Worm (Caenorhabditis elegans): ENCODE data around the gene epc-1.
A peak's percentile ranks its signal among the peaks of the same experiment; 100 is the strongest.

Gene epc-1

ce11 chrIII:12558097-12558594 is 50.2 kb downstream of the epc-1 start (continued):
- TF ChIP-seq mxl-2 (GFP tag; conservative IDR thresholded peaks at IDR 0.05), result no peak
- TF ChIP-seq ctbp-1 (GFP tag; IDR thresholded peaks at IDR 0.05), result peak; percentile 79
- TF ChIP-seq snpc-4 (tag; optimal IDR thresholded peaks at IDR 0.05), result no peak
- TF ChIP-seq ceh-44 (GFP tag; IDR thresholded peaks at IDR 0.05), result no peak
- no peak for TF ChIP-seq nhr-76 (tag; optimal IDR thresholded peaks at IDR 0.05)
- TF ChIP-seq unc-39 (tag; optimal IDR thresholded peaks at IDR 0.05), result no peak
- TF ChIP-seq T20F7.1 (GFP tag; optimal IDR thresholded peaks at IDR 0.05), result no peak
- TF ChIP-seq ces-1 (GFP tag; optimal IDR thresholded peaks at IDR 0.05), result no peak
- no peak for TF ChIP-seq nhr-77 (tag; optimal IDR thresholded peaks at IDR 0.05)
- peak; percentile 74 for TF ChIP-seq hmg-1.1 (GFP tag; IDR thresholded peaks at IDR 0.05)
- no peak for TF ChIP-seq vab-7 (GFP tag; IDR thresholded peaks at IDR 0.05)
- TF ChIP-seq nhr-42 (GFP tag; IDR thresholded peaks at IDR 0.05), result no peak
- no peak for TF ChIP-seq mdt-29 (GFP tag; IDR thresholded peaks at IDR 0.05)
- peak; percentile 15 for TF ChIP-seq nhr-102 (tag; optimal IDR thresholded peaks at IDR 0.05)
- TF ChIP-seq mdl-1 (tag; optimal IDR thresholded peaks at IDR 0.05), result peak in 1 of 2 experiments; percentile 72
- TF ChIP-seq ceh-20 (GFP tag; IDR thresholded peaks at IDR 0.05), result no peak
- TF ChIP-seq daf-8 (GFP tag; IDR thresholded peaks at IDR 0.05), result no peak
- TF ChIP-seq nhr-48 (tag; optimal IDR thresholded peaks at IDR 0.05), result peak; percentile 51
- no peak for TF ChIP-seq saeg-2 (GFP tag; IDR thresholded peaks at IDR 0.05)
- peak in 1 of 2 experiments; percentile 96 for TF ChIP-seq unc-62 (GFP tag; optimal IDR thresholded peaks at IDR 0.05 in 1 of 2)
- no peak for TF ChIP-seq unc-62 (tag; optimal IDR thresholded peaks at IDR 0.05)
- no peak for TF ChIP-seq attf-4 (tag; optimal IDR thresholded peaks at IDR 0.05)
- TF ChIP-seq nhr-41 (GFP tag; IDR thresholded peaks at IDR 0.05), result 0 out of 2 replicates have a peak, but pooled peaks have one; percentile 19
- no peak for TF ChIP-seq lin-29 (GFP tag; IDR thresholded peaks at IDR 0.05)
- no peak for TF ChIP-seq R02D3.7 (tag; optimal IDR thresholded peaks at IDR 0.05)
- no peak for TF ChIP-seq dmd-8 (GFP tag; IDR thresholded peaks at IDR 0.05)
- peak; percentile 69 for TF ChIP-seq mep-1 (tag; optimal IDR thresholded peaks at IDR 0.05)
- TF ChIP-seq lir-3 (tag; optimal IDR thresholded peaks at IDR 0.05), result no peak
- TF ChIP-seq Y75B8A.6 (GFP tag; IDR thresholded peaks at IDR 0.05), result no peak
- peak; percentile 27 for TF ChIP-seq aha-1 (tag)
- no peak for TF ChIP-seq zfp-3 (GFP tag; conservative IDR thresholded peaks at IDR 0.05)

- TF ChIP-seq zag-1 (tag; optimal IDR thresholded peaks at IDR 0.05) (no peak), aly-2 (tag; optimal IDR thresholded peaks at IDR 0.05) (no peak), pqm-1 (tag; optimal IDR thresholded peaks at IDR 0.05) (no peak), nhr-102 (tag; optimal IDR thresholded peaks at IDR 0.05) (no peak), attf-4 (tag; optimal IDR thresholded peaks at IDR 0.05) (no peak), ceh-28 (tag; optimal IDR thresholded peaks at IDR 0.05) (no peak), ctbp-1 (GFP tag; IDR thresholded peaks at IDR 0.05) (no peak), madf-9 (GFP tag; conservative IDR thresholded peaks at IDR 0.05) (no peak), dpl-1 (GFP tag; optimal IDR thresholded peaks at IDR 0.05) (peak; percentile 5), T26A8.4 (GFP tag; IDR thresholded peaks at IDR 0.05) (0 out of 2 replicates have a peak, but pooled peaks have one; percentile 36), zip-2 (tag; optimal IDR thresholded peaks at IDR 0.05) (no peak), dmd-8 (GFP tag; IDR thresholded peaks at IDR 0.05) (no peak), sdz-12 (GFP tag; optimal IDR thresholded peaks at IDR 0.05) (no peak), ceh-62 (tag; optimal IDR thresholded peaks at IDR 0.05) (no peak), zfp-3 (GFP tag; conservative IDR thresholded peaks at IDR 0.05) (0 out of 2 replicates have a peak, but pooled peaks have one; percentile 28), hif-1 (tag; optimal IDR thresholded peaks at IDR 0.05) (peak in 1 of 2 experiments; percentile 86), nhr-28 (tag; optimal IDR thresholded peaks at IDR 0.05) (no peak), nhr-42 (GFP tag; IDR thresholded peaks at IDR 0.05) (no peak), saeg-2 (GFP tag; IDR thresholded peaks at IDR 0.05) (no peak), ztf-11 (tag; optimal IDR thresholded peaks at IDR 0.05) (no peak), lir-3 (tag; optimal IDR thresholded peaks at IDR 0.05) (no peak), egl-43 (GFP tag; IDR thresholded peaks at IDR 0.05) (no peak), daf-16 (GFP tag; optimal IDR thresholded peaks at IDR 0.05) (peak in 1 of 2 experiments; percentile 91), daf-16 (tag; optimal IDR thresholded peaks at IDR 0.05) (no peak), zip-11 (GFP tag; IDR thresholded peaks at IDR 0.05) (no peak), dmd-6 (GFP tag; IDR thresholded peaks at IDR 0.05) (peak; percentile 62), lin-1 (GFP tag; IDR thresholded peaks at IDR 0.05) (0 out of 2 replicates have a peak, but pooled peaks have one; percentile 19), Y5F2A.4 (GFP tag; optimal IDR thresholded peaks at IDR 0.05) (no peak), lin-29 (GFP tag; IDR thresholded peaks at IDR 0.05) (no peak), unc-39 (tag; optimal IDR thresholded peaks at IDR 0.05) (no peak)
Observed at ce11 chrIII:12556104-12556503, 52.3 kb downstream of the epc-1 start.

Data from whole organism, L4 larva.